Fruit fly (Drosophila melanogaster) whole organism, prepupa: ENCODE measurements around the gene CG12581.

Source experiments
- Blimp-1 ChIP-seq: fragments of 200-800 bp; sonication (Bioruptor generic); optimal IDR thresholded peaks from 3 replicates; lab custom pipeline; 2017; ENCODE audit warnings: missing biosample characterization, missing genetic modification characterization, mild to moderate bottlenecking, moderate library complexity, missing genetic modification reagents
- CG10631 ChIP-seq: fragments of 200-800 bp; sonication (Bioruptor generic); optimal IDR thresholded peaks from 2 replicates; lab custom pipeline; 2016; ENCODE audit warnings: missing biosample characterization, missing genetic modification characterization
- CG15336 ChIP-seq: fragments of 200-800 bp; sonication (Bioruptor generic); IDR thresholded peaks from 2 replicates; pipeline ENCODE4 v1.3.6; 2022; ENCODE audit warnings: missing biosample characterization, missing genetic modification characterization
- CG1621 ChIP-seq: fragments of 200-800 bp; sonication (Bioruptor generic); optimal IDR thresholded peaks from 3 replicates; lab custom pipeline; 2018; ENCODE audit warnings: missing biosample characterization, mild to moderate bottlenecking, missing genetic modification characterization
- CG16779 ChIP-seq: fragments of 200-800 bp; sonication (Bioruptor generic); optimal IDR thresholded peaks from 3 replicates; lab custom pipeline; 2017; ENCODE audit warnings: missing biosample characterization, mild to moderate bottlenecking, missing genetic modification characterization
- CG31627 ChIP-seq: fragments of 200-800 bp; sonication (Bioruptor generic); optimal IDR thresholded peaks from 3 replicates; lab custom pipeline; 2016; ENCODE audit warnings: missing biosample characterization, missing genetic modification characterization
- CG34406 ChIP-seq: fragments of 200-800 bp; sonication (Bioruptor generic); optimal IDR thresholded peaks from 3 replicates; lab custom pipeline; 2016; ENCODE audit warnings: missing biosample characterization, missing genetic modification characterization
- CG4318 ChIP-seq: fragments of 200-800 bp; sonication (Bioruptor generic); optimal IDR thresholded peaks from 3 replicates; lab custom pipeline; 2017; ENCODE audit warnings: missing biosample characterization, mild to moderate bottlenecking, missing genetic modification characterization
- CG6163 ChIP-seq: fragments of 200-800 bp; sonication (Bioruptor generic); IDR thresholded peaks from 3 replicates; pipeline ENCODE4 v1.3.6; 2022; ENCODE audit warnings: missing biosample characterization, missing genetic modification characterization
- CG6276 ChIP-seq: fragments of 200-800 bp; sonication (Bioruptor generic); optimal IDR thresholded peaks from 2 replicates; lab custom pipeline; 2017; ENCODE audit warnings: missing biosample characterization, mild to moderate bottlenecking, missing genetic modification characterization
- CG6792 ChIP-seq: fragments of 200-800 bp; sonication (Bioruptor generic); optimal IDR thresholded peaks from 3 replicates; lab custom pipeline; 2016; ENCODE audit warnings: missing biosample characterization, missing genetic modification characterization
- CG6808 ChIP-seq: fragments of 200-800 bp; sonication (Bioruptor generic); optimal IDR thresholded peaks from 3 replicates; lab custom pipeline; 2017; ENCODE audit warnings: missing biosample characterization, missing genetic modification characterization, mild to moderate bottlenecking, moderate library complexity, missing genetic modification reagents
- CG6854 ChIP-seq: fragments of 200-800 bp; sonication (Bioruptor generic); optimal IDR thresholded peaks from 2 replicates; lab custom pipeline; 2017; ENCODE audit warnings: missing biosample characterization, mild to moderate bottlenecking, missing genetic modification characterization
- CG7368 ChIP-seq: fragments of 200-800 bp; sonication (Bioruptor generic); optimal IDR thresholded peaks from 3 replicates; lab custom pipeline; 2016; ENCODE audit warnings: missing biosample characterization, missing genetic modification characterization
- CG8119 ChIP-seq: fragments of 200-800 bp; sonication (Bioruptor generic); IDR thresholded peaks from 3 replicates; pipeline ENCODE4 v1.3.6; 2022; ENCODE audit warnings: missing biosample characterization, missing genetic modification characterization
- CG8319 ChIP-seq: fragments of 200-800 bp; sonication (Bioruptor generic); optimal IDR thresholded peaks from 3 replicates; lab custom pipeline; 2016; ENCODE audit warnings: missing biosample characterization, missing genetic modification characterization
- CG8632 ChIP-seq: fragments of 200-800 bp; sonication (Bioruptor generic); optimal IDR thresholded peaks from 3 replicates; lab custom pipeline; 2016; ENCODE audit warnings: missing biosample characterization, missing genetic modification characterization
- CG9139 ChIP-seq: fragments of 200-800 bp; sonication (Bioruptor generic); optimal IDR thresholded peaks from 3 replicates; lab custom pipeline; 2017; ENCODE audit warnings: missing biosample characterization, mild to moderate bottlenecking, missing genetic modification characterization
- Eip75B ChIP-seq: fragments of 200-800 bp; sonication (Bioruptor generic); optimal IDR thresholded peaks from 3 replicates; lab custom pipeline; 2016; ENCODE audit warnings: missing biosample characterization, missing genetic modification characterization
- Eip78C ChIP-seq: fragments of 200-800 bp; sonication (Bioruptor generic); peaks from one replicate; lab custom pipeline; 2016; ENCODE audit warnings: missing biosample characterization, missing genetic modification characterization
- Ets21C ChIP-seq: fragments of 200-800 bp; sonication (Bioruptor generic); optimal IDR thresholded peaks from 3 replicates; lab custom pipeline; 2016; ENCODE audit warnings: missing biosample characterization, missing genetic modification characterization
- Gug ChIP-seq: fragments of 200-800 bp; sonication (Bioruptor generic); IDR thresholded peaks from 2 replicates; pipeline ENCODE4 v1.3.6; 2022; ENCODE audit warnings: missing biosample characterization, missing genetic modification characterization
- Hr39 ChIP-seq: fragments of 200-800 bp; sonication (Bioruptor generic); optimal IDR thresholded peaks from 2 replicates; lab custom pipeline; 2016; ENCODE audit warnings: missing biosample characterization, missing genetic modification characterization
- Lpt ChIP-seq: fragments of 200-800 bp; sonication (Bioruptor generic); optimal IDR thresholded peaks from 3 replicates; lab custom pipeline; 2016; ENCODE audit warnings: missing biosample characterization, missing genetic modification characterization
- Met ChIP-seq: fragments of 200-800 bp; sonication (Bioruptor generic); optimal IDR thresholded peaks from 3 replicates; lab custom pipeline; 2016; ENCODE audit warnings: missing biosample characterization, missing genetic modification characterization
- OdsH ChIP-seq: fragments of 200-800 bp; sonication (Bioruptor generic); optimal IDR thresholded peaks from 3 replicates; lab custom pipeline; 2016; ENCODE audit warnings: missing biosample characterization, missing genetic modification characterization
- Smox ChIP-seq: fragments of 200-800 bp; sonication (Bioruptor generic); optimal IDR thresholded peaks from 3 replicates; lab custom pipeline; 2016; ENCODE audit warnings: missing biosample characterization, missing genetic modification characterization
- Sox102F ChIP-seq: fragments of 200-800 bp; sonication (Bioruptor generic); optimal IDR thresholded peaks from 2 replicates; lab custom pipeline; 2016; ENCODE audit warnings: missing biosample characterization, mild to moderate bottlenecking, missing genetic modification characterization
- Sox15 ChIP-seq: fragments of 200-800 bp; sonication (Bioruptor generic); optimal IDR thresholded peaks from 3 replicates; lab custom pipeline; 2016; ENCODE audit warnings: missing biosample characterization, missing genetic modification characterization
- achi ChIP-seq: fragments of 200-800 bp; sonication (Bioruptor generic); optimal IDR thresholded peaks from 3 replicates; lab custom pipeline; 2016; ENCODE audit warnings: missing biosample characterization, missing genetic modification characterization
- dac ChIP-seq: fragments of 200-800 bp; sonication (Bioruptor generic); optimal IDR thresholded peaks from 2 replicates; lab custom pipeline; 2017; ENCODE audit warnings: missing biosample characterization, mild to moderate bottlenecking, missing genetic modification characterization
- eg ChIP-seq: fragments of 200-800 bp; sonication (Bioruptor generic); IDR thresholded peaks from 3 replicates; pipeline ENCODE4 v1.3.6; 2022; ENCODE audit warnings: missing biosample characterization, missing genetic modification characterization
- fd59A ChIP-seq: fragments of 200-800 bp; sonication (Bioruptor generic); optimal IDR thresholded peaks from 2 replicates; lab custom pipeline; 2017; ENCODE audit warnings: missing biosample characterization, mild to moderate bottlenecking, missing genetic modification characterization, missing genetic modification reagents
- fd85E ChIP-seq: fragments of 200-800 bp; sonication (Bioruptor generic); optimal IDR thresholded peaks from 3 replicates; lab custom pipeline; 2016; ENCODE audit warnings: missing biosample characterization, missing genetic modification characterization
- fkh ChIP-seq: fragments of 200-800 bp; sonication (Bioruptor generic); optimal IDR thresholded peaks from 3 replicates; lab custom pipeline; 2017; ENCODE audit warnings: missing biosample characterization, mild to moderate bottlenecking, missing genetic modification characterization, moderate library complexity
- lz ChIP-seq: fragments of 200-800 bp; sonication (Bioruptor generic); optimal IDR thresholded peaks from 3 replicates; lab custom pipeline; 2016; ENCODE audit warnings: missing biosample characterization, missing genetic modification characterization
- net ChIP-seq: fragments of 200-800 bp; sonication (Bioruptor generic); optimal IDR thresholded peaks from 3 replicates; lab custom pipeline; 2016; ENCODE audit warnings: missing biosample characterization, missing genetic modification characterization
- pdm3 ChIP-seq: fragments of 200-800 bp; sonication (Bioruptor generic); optimal IDR thresholded peaks from 3 replicates; lab custom pipeline; 2016; ENCODE audit warnings: missing biosample characterization, missing genetic modification characterization
- spab ChIP-seq: fragments of 200-800 bp; sonication (Bioruptor generic); optimal IDR thresholded peaks from 2 replicates; lab custom pipeline; 2017; ENCODE audit warnings: missing biosample characterization, mild to moderate bottlenecking, missing genetic modification characterization, missing genetic modification reagents
- ss ChIP-seq, 2 experiments: fragments of 200-800 bp; sonication (Bioruptor generic); optimal IDR thresholded peaks; 2 replicates in 1 of 2; 3 replicates in 1 of 2; lab custom pipeline; 2017 to 2018; ENCODE audit warnings: mild to moderate bottlenecking in 2 of 2, missing biosample characterization in 2 of 2, missing genetic modification characterization in 2 of 2, moderate library complexity in 1 of 2
- svp ChIP-seq: fragments of 200-800 bp; sonication (Bioruptor generic); peaks from one replicate; lab custom pipeline; 2016; ENCODE audit warnings: missing biosample characterization, missing genetic modification characterization
- vri ChIP-seq: fragments of 200-800 bp; sonication (Bioruptor generic); optimal IDR thresholded peaks from 3 replicates; lab custom pipeline; 2016; ENCODE audit warnings: missing biosample characterization, mild to moderate bottlenecking, missing genetic modification characterization

Gene CG12581

dm6 chr3R:4130281-4130863 is 44.1 kb upstream of the CG12581 start:
- TF ChIP-seq CG16779 (tag; lab: Kevin White, UChicago): no peak
- no peak for TF ChIP-seq CG8632 (GFP tag; lab: Kevin White, UChicago)
- no peak for TF ChIP-seq Sox102F (GFP tag; lab: Kevin White, UChicago)
- TF ChIP-seq CG7368 (GFP tag; lab: Kevin White, UChicago): no peak
- no peak for TF ChIP-seq dac
- peak; percentile 36 for TF ChIP-seq CG6808 (GFP tag; lab: Kevin White, UChicago)
- TF ChIP-seq Hr39 (GFP tag; lab: Kevin White, UChicago): no peak
- TF ChIP-seq Eip78C (GFP tag; lab: Kevin White, UChicago): peak; percentile 64
- no peak for TF ChIP-seq CG8319
- TF ChIP-seq svp (GFP tag; lab: Kevin White, UChicago): peak; percentile 47
- TF ChIP-seq ss (GFP tag; optimal IDR thresholded peaks at IDR 0.05; lab: Kevin White, UChicago): peak in 1 of 2 experiments; percentile 31
- TF ChIP-seq Smox (GFP tag; lab: Kevin White, UChicago): no peak
- TF ChIP-seq CG15336: peak; percentile 36; the same call in 1 of the 2 replicates
- no peak for TF ChIP-seq fd59A (GFP tag; lab: Kevin White, UChicago)
- peak; percentile 29 for TF ChIP-seq Eip75B
- TF ChIP-seq OdsH (GFP tag; lab: Kevin White, UChicago): no peak
- no peak for TF ChIP-seq Sox15 (GFP tag; lab: Kevin White, UChicago)
- TF ChIP-seq pdm3 (GFP tag; lab: Kevin White, UChicago): no peak
- TF ChIP-seq net (GFP tag; lab: Kevin White, UChicago): peak; percentile 2
- TF ChIP-seq Ets21C (GFP tag; lab: Kevin White, UChicago): no peak
- TF ChIP-seq CG8119: no peak; the same call in 2 of the 3 replicates
- TF ChIP-seq Gug: no peak
- TF ChIP-seq CG34406: no peak
- peak; percentile 41 for TF ChIP-seq CG1621
- TF ChIP-seq lz (GFP tag; lab: Kevin White, UChicago): no peak
- TF ChIP-seq vri (GFP tag; lab: Kevin White, UChicago): peak; percentile 19
- TF ChIP-seq CG6854 (GFP tag; lab: Kevin White, UChicago): no peak
- peak; percentile 45; the same call in 1 of the 3 replicates for TF ChIP-seq eg (GFP tag; lab: Robert Waterston, UW)
- TF ChIP-seq fkh (GFP tag; lab: Kevin White, UChicago): peak; percentile 32
- TF ChIP-seq achi (GFP tag; lab: Kevin White, UChicago): no peak
- no peak; the same call in 1 of the 3 replicates for TF ChIP-seq CG6163 (GFP tag; lab: Robert Waterston, UW)
- peak; percentile 58 for TF ChIP-seq Lpt (GFP tag; lab: Kevin White, UChicago)
- TF ChIP-seq Met (GFP tag; lab: Kevin White, UChicago): no peak
- peak; percentile 30 for TF ChIP-seq CG6276
- peak; percentile 9 for TF ChIP-seq CG9139
- TF ChIP-seq CG31627: no peak
- TF ChIP-seq, all 60 proteins: peak for 14

- no peak for TF ChIP-seq fd85E (GFP tag; lab: Kevin White, UChicago)
- no peak for TF ChIP-seq CG7368 (GFP tag; lab: Kevin White, UChicago)
- TF ChIP-seq CG6808 (GFP tag; lab: Kevin White, UChicago): no peak
- no peak for TF ChIP-seq Eip78C (GFP tag; lab: Kevin White, UChicago)
- TF ChIP-seq spab (GFP tag; lab: Kevin White, UChicago): no peak
- TF ChIP-seq, all 60 proteins: peak for 0
Measured at dm6 chr3R:4162135-4162534, 12.3 kb upstream of the CG12581 start, which contains the start of gene CG40198. CG40198 (minus strand) TSS chr3R:4162235.

- no peak for TF ChIP-seq spab (GFP tag; lab: Kevin White, UChicago)
- no peak for TF ChIP-seq CG10631 (GFP tag; lab: Kevin White, UChicago)
- TF ChIP-seq CG34406: no peak
- TF ChIP-seq CG6792 (GFP tag; lab: Kevin White, UChicago): no peak
- no peak for TF ChIP-seq CG4318 (GFP tag; lab: Kevin White, UChicago)
- TF ChIP-seq Blimp-1 (GFP tag; lab: Kevin White, UChicago): peak; percentile 44
- TF ChIP-seq, all 60 proteins: peak for 1
Measured at dm6 chr3R:4174975-4175374, 543 bp downstream of the CG12581 start.
